Worm (Caenorhabditis elegans): Measurements from ENCODE around the gene acp-3.

DNA sequence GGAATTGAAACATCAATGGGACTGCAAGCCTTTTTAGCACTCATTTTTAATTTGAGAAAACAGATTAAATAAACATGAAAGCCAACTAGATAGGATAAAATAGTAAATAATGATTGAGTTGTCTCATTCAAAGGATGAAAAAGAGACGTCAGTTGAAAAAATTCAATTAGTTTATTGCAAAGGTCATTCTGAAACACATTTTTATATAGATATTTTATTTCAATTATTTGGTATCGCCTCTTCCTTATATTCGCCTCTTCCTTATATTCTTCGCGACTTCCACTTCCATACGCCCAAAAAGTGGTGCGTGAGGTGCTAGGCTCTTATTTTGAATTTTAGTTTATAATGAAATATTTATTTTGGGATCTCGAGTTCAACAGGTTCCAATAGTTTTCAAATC, 1.9 kb downstream of the acp-3 start, which contains the start of gene acp-4:
- TF ChIP-seq mep-1 (tag; optimal IDR thresholded peaks at IDR 0.05): no peak
- TF ChIP-seq nhr-28 (tag; optimal IDR thresholded peaks at IDR 0.05): no peak
- TF ChIP-seq unc-62 (GFP tag; optimal IDR thresholded peaks at IDR 0.05): no peak
- TF ChIP-seq lin-13 (tag; optimal IDR thresholded peaks at IDR 0.05): no peak
- TF ChIP-seq elt-3 (tag; optimal IDR thresholded peaks at IDR 0.05): no peak
- TF ChIP-seq bed-3 (GFP tag; optimal IDR thresholded peaks at IDR 0.05): no peak
- TF ChIP-seq hlh-1 (tag; optimal IDR thresholded peaks at IDR 0.05): no peak
- TF ChIP-seq snpc-4 (tag; optimal IDR thresholded peaks at IDR 0.05): no peak
- TF ChIP-seq elt-1 (tag; optimal IDR thresholded peaks at IDR 0.05; ENCODE audit: borderline replicate concordance, insufficient read depth): no peak
- no peak for TF ChIP-seq pha-4 (tag; optimal IDR thresholded peaks at IDR 0.05)
- no peak for TF ChIP-seq blmp-1 (tag; optimal IDR thresholded peaks at IDR 0.05)
- no peak for TF ChIP-seq nhr-12 (tag; optimal IDR thresholded peaks at IDR 0.05)
- TF ChIP-seq lsy-2 (tag; optimal IDR thresholded peaks at IDR 0.05): no peak
